Fruit fly (Drosophila melanogaster): ENCODE results near the gene CG10163.

The CG10163 gene

dm6 chr3L:6263896-6264841 is 5.6 kb upstream of the CG10163 start (continued):
- TF ChIP-seq CG17802 (tag; optimal IDR thresholded peaks at IDR 0.05), result peak; percentile 7
- TF ChIP-seq CG3163 (GFP tag; optimal IDR thresholded peaks at IDR 0.05), result peak; percentile 25
- no peak for TF ChIP-seq CG12769 (tag; optimal IDR thresholded peaks at IDR 0.05)
- no peak for TF ChIP-seq run (tag; optimal IDR thresholded peaks at IDR 0.05)
- TF ChIP-seq lbe (GFP tag; optimal IDR thresholded peaks at IDR 0.05), result no peak
- TF ChIP-seq CG11560 (tag; IDR thresholded peaks at IDR 0.05), result no peak
- TF ChIP-seq CG8388 (GFP tag; optimal IDR thresholded peaks at IDR 0.05), result peak; percentile 18
- TF ChIP-seq lilli (GFP tag; optimal IDR thresholded peaks at IDR 0.05), result peak; percentile 64
- TF ChIP-seq Lhr (GFP tag; optimal IDR thresholded peaks at IDR 0.05), result peak; percentile 46
- no peak for TF ChIP-seq pho (GFP tag; optimal IDR thresholded peaks at IDR 0.05)
- peak; percentile 39 for TF ChIP-seq Hr3 (GFP tag; optimal IDR thresholded peaks at IDR 0.05)
- TF ChIP-seq CG1647 (GFP tag; optimal IDR thresholded peaks at IDR 0.05), result no peak
- peak; percentile 30 for TF ChIP-seq mam (GFP tag; optimal IDR thresholded peaks at IDR 0.05)
- TF ChIP-seq CG2120 (GFP tag; optimal IDR thresholded peaks at IDR 0.05), result peak; percentile 52
- TF ChIP-seq CG6791 (GFP tag; IDR thresholded peaks at IDR 0.05; ENCODE audit: partially characterized antibody), result peak; percentile 55; the same call in 1 of the 3 replicates
- peak; percentile 41 for TF ChIP-seq NC2β (GFP tag; optimal IDR thresholded peaks at IDR 0.05)
- no peak for TF ChIP-seq seq (GFP tag; IDR thresholded peaks at IDR 0.05)
- TF ChIP-seq CG2678 (tag; optimal IDR thresholded peaks at IDR 0.05), result peak; percentile 23
- peak; percentile 58; the same call in 2 of the 3 replicates for TF ChIP-seq ase (GFP tag; IDR thresholded peaks at IDR 0.05)
- TF ChIP-seq nmo (GFP tag; optimal IDR thresholded peaks at IDR 0.05), result peak; percentile 38
- no peak for TF ChIP-seq Nf-YA (GFP tag; IDR thresholded peaks at IDR 0.05)
- no peak for TF ChIP-seq YL-1 (GFP tag; optimal IDR thresholded peaks at IDR 0.05)
- TF ChIP-seq CTCF (GFP tag; optimal IDR thresholded peaks at IDR 0.05), result peak; percentile 99
- TF ChIP-seq Antp (GFP tag; optimal IDR thresholded peaks at IDR 0.05), result peak; percentile 17
- TF ChIP-seq ham (GFP tag; IDR thresholded peaks at IDR 0.05), result no peak
- no peak for TF ChIP-seq nau (GFP tag; optimal IDR thresholded peaks at IDR 0.05)
- peak; percentile 42 for TF ChIP-seq CG10267 (tag; optimal IDR thresholded peaks at IDR 0.05)
- TF ChIP-seq CG8359 (GFP tag; optimal IDR thresholded peaks at IDR 0.05; ENCODE audit: borderline replicate concordance), result no peak
- no peak for TF ChIP-seq z (GFP tag; IDR thresholded peaks at IDR 0.05)
- TF ChIP-seq pb (GFP tag; optimal IDR thresholded peaks at IDR 0.05), result no peak
- TF ChIP-seq Ravus (GFP tag; IDR thresholded peaks at IDR 0.05), result no peak
- TF ChIP-seq CG3726 (GFP tag; IDR thresholded peaks at IDR 0.05), result no peak
- peak; percentile 64 for TF ChIP-seq CG9932 (GFP tag; IDR thresholded peaks at IDR 0.05)
- TF ChIP-seq CG4707 (GFP tag; optimal IDR thresholded peaks at IDR 0.05), result peak; percentile 7
- no peak for TF ChIP-seq CG1529 (GFP tag; optimal IDR thresholded peaks at IDR 0.05)
- TF ChIP-seq nom (GFP tag; optimal IDR thresholded peaks at IDR 0.05), result no peak
- TF ChIP-seq trh (GFP tag; optimal IDR thresholded peaks at IDR 0.05), result no peak
- no peak for TF ChIP-seq CG7745 (tag; optimal IDR thresholded peaks at IDR 0.05)
- peak; percentile 84; the same call in 2 of the 3 replicates for TF ChIP-seq CG2199 (GFP tag; IDR thresholded peaks at IDR 0.05)
- TF ChIP-seq org-1 (GFP tag; optimal IDR thresholded peaks at IDR 0.05), result no peak
- no peak for TF ChIP-seq BEAF-32 (GFP tag; optimal IDR thresholded peaks at IDR 0.05)
- peak; percentile 66 for TF ChIP-seq Hsf (GFP tag; optimal IDR thresholded peaks at IDR 0.05)
- no peak for TF ChIP-seq GATAe (GFP tag; conservative IDR thresholded peaks at IDR 0.05)
- no peak for TF ChIP-seq btn (GFP tag; optimal IDR thresholded peaks at IDR 0.05)
- TF ChIP-seq salm (tag; optimal IDR thresholded peaks at IDR 0.05), result no peak
- TF ChIP-seq sens-2 (GFP tag; IDR thresholded peaks at IDR 0.05), result no peak
- TF ChIP-seq CG8478 (optimal IDR thresholded peaks at IDR 0.05), result no peak
- TF ChIP-seq CG33557 (GFP tag; optimal IDR thresholded peaks at IDR 0.05), result no peak
- TF ChIP-seq CG6654 (GFP tag; optimal IDR thresholded peaks at IDR 0.05), result no peak
- TF ChIP-seq fu2 (GFP tag; optimal IDR thresholded peaks at IDR 0.05), result peak; percentile 6
